Worm (Caenorhabditis elegans) whole organism, mixed stage, embryonic: Measurements from ENCODE around the gene ZK809.5.

Experiments
- M03D4.4 ChIP-seq: sonication (generic microtip); optimal IDR thresholded peaks from 2 replicates; lab custom pipeline; 2017; ENCODE audit warnings: mild to moderate bottlenecking, missing genetic modification characterization, missing compliant biosample characterization
- bed-3 ChIP-seq: fragments of 200-800 bp; sonication (Bioruptor generic); optimal IDR thresholded peaks from 3 replicates; lab custom pipeline; 2018; ENCODE audit warnings: mild to moderate bottlenecking, missing genetic modification characterization, moderate library complexity, missing compliant biosample characterization
- ceh-39 ChIP-seq: fragments of 150-350 bp; optimal IDR thresholded peaks from 2 replicates; lab custom pipeline; 2014; ENCODE audit warnings: missing biosample characterization, missing genetic modification characterization
- ceh-43 ChIP-seq: fragments of 200-800 bp; sonication (Bioruptor generic); optimal IDR thresholded peaks from 2 replicates; lab custom pipeline; 2018; ENCODE audit warnings: mild to moderate bottlenecking, missing genetic modification characterization, moderate library complexity, missing compliant biosample characterization
- ceh-83 ChIP-seq: fragments of 200-800 bp; sonication (Bioruptor generic); optimal IDR thresholded peaks from 2 replicates; lab custom pipeline; 2018; ENCODE audit warnings: mild to moderate bottlenecking, missing genetic modification characterization, missing compliant biosample characterization
- ces-1 ChIP-seq: fragments of 150-350 bp; optimal IDR thresholded peaks from 2 replicates; lab custom pipeline; 2014; ENCODE audit warnings: missing biosample characterization, missing genetic modification reagents, missing genetic modification characterization
- cnd-1 ChIP-seq: fragments of 200-800 bp; sonication (Bioruptor generic); optimal IDR thresholded peaks from 2 replicates; lab custom pipeline; 2018; ENCODE audit warnings: mild to moderate bottlenecking, missing genetic modification characterization, missing compliant biosample characterization
- drap-1 ChIP-seq: fragments of 200-800 bp; sonication (Bioruptor generic); optimal IDR thresholded peaks from 3 replicates; lab custom pipeline; 2018; ENCODE audit warnings: mild to moderate bottlenecking, missing genetic modification characterization, missing compliant biosample characterization
- elt-3 ChIP-seq: fragments of 150-350 bp; optimal IDR thresholded peaks from 2 replicates; lab custom pipeline; 2014; ENCODE audit warnings: missing biosample characterization, missing genetic modification characterization
- flh-1 ChIP-seq: fragments of 200-800 bp; sonication (Bioruptor generic); optimal IDR thresholded peaks from 2 replicates; lab custom pipeline; 2018; ENCODE audit warnings: mild to moderate bottlenecking, missing genetic modification characterization, moderate library complexity, missing compliant biosample characterization
- ham-2 ChIP-seq: fragments of 200-800 bp; sonication (Bioruptor generic); optimal IDR thresholded peaks from 2 replicates; lab custom pipeline; 2018; ENCODE audit warnings: mild to moderate bottlenecking, missing genetic modification characterization, missing compliant biosample characterization
- hlh-1 ChIP-seq: fragments of 150-350 bp; optimal IDR thresholded peaks from 2 replicates; lab custom pipeline; 2014; ENCODE audit warnings: missing biosample characterization, missing genetic modification reagents, missing genetic modification characterization
- lin-13 ChIP-seq: fragments of 150-350 bp; optimal IDR thresholded peaks from 2 replicates; lab custom pipeline; 2014; ENCODE audit warnings: missing biosample characterization, missing genetic modification characterization
- lin-32 ChIP-seq: fragments of 200-800 bp; sonication (Bioruptor generic); optimal IDR thresholded peaks from 2 replicates; lab custom pipeline; 2018; ENCODE audit warnings: mild to moderate bottlenecking, missing genetic modification characterization, missing compliant biosample characterization
- lsy-2 ChIP-seq: fragments of 150-350 bp; optimal IDR thresholded peaks from 2 replicates; lab custom pipeline; 2014; ENCODE audit warnings: missing biosample characterization, missing genetic modification characterization
- mab-5 ChIP-seq: fragments of 150-350 bp; optimal IDR thresholded peaks from 2 replicates; lab custom pipeline; 2014; ENCODE audit warnings: missing biosample characterization, missing genetic modification characterization
- mep-1 ChIP-seq: fragments of 150-350 bp; optimal IDR thresholded peaks from 2 replicates; lab custom pipeline; 2017; ENCODE audit warnings: missing biosample characterization, missing genetic modification reagents, missing genetic modification characterization, inconsistent platforms
- mls-2 ChIP-seq: sonication (generic microtip); optimal IDR thresholded peaks from 2 replicates; lab custom pipeline; 2016; ENCODE audit warnings: mild to moderate bottlenecking, missing genetic modification characterization, moderate library complexity, missing compliant biosample characterization
- nhr-12 ChIP-seq: fragments of 150-350 bp; optimal IDR thresholded peaks from 2 replicates; lab custom pipeline; 2014; ENCODE audit warnings: missing biosample characterization, missing genetic modification characterization
- nhr-28 ChIP-seq: fragments of 150-350 bp; optimal IDR thresholded peaks from 2 replicates; lab custom pipeline; 2014; ENCODE audit warnings: missing biosample characterization, missing genetic modification characterization
- nhr-76 ChIP-seq: sonication (generic microtip); optimal IDR thresholded peaks from 2 replicates; lab custom pipeline; 2017; ENCODE audit warnings: missing biosample characterization, missing genetic modification characterization
- pha-4 ChIP-seq: fragments of 150-350 bp; optimal IDR thresholded peaks from 2 replicates; lab custom pipeline; 2018; ENCODE audit warnings: missing biosample characterization, missing genetic modification reagents, missing genetic modification characterization
- sem-2 ChIP-seq: fragments of 200-800 bp; sonication (Bioruptor generic); optimal IDR thresholded peaks from 2 replicates; lab custom pipeline; 2018; ENCODE audit warnings: mild to moderate bottlenecking, missing genetic modification characterization, missing compliant biosample characterization
- snpc-4 ChIP-seq: fragments of 150-350 bp; optimal IDR thresholded peaks from 2 replicates; lab custom pipeline; 2014; ENCODE audit warnings: missing biosample characterization, missing genetic modification characterization
- tbx-8 ChIP-seq: fragments of 200-800 bp; sonication (Bioruptor generic); optimal IDR thresholded peaks from 2 replicates; lab custom pipeline; 2018; ENCODE audit warnings: mild to moderate bottlenecking, missing genetic modification characterization, moderate library complexity, missing compliant biosample characterization
- unc-120 ChIP-seq: sonication (generic microtip); optimal IDR thresholded peaks from 2 replicates; lab custom pipeline; 2017; ENCODE audit warnings: missing genetic modification characterization, missing compliant biosample characterization; ENCODE audit not compliant: poor library complexity, severe bottlenecking
- zip-8 ChIP-seq: fragments of 150-350 bp; optimal IDR thresholded peaks from 2 replicates; lab custom pipeline; 2014; ENCODE audit warnings: missing biosample characterization, missing genetic modification characterization
- ztf-11 ChIP-seq: fragments of 150-350 bp; optimal IDR thresholded peaks from 2 replicates; lab custom pipeline; 2014; ENCODE audit warnings: missing biosample characterization, missing genetic modification characterization

The ZK809.5 gene

DNA sequence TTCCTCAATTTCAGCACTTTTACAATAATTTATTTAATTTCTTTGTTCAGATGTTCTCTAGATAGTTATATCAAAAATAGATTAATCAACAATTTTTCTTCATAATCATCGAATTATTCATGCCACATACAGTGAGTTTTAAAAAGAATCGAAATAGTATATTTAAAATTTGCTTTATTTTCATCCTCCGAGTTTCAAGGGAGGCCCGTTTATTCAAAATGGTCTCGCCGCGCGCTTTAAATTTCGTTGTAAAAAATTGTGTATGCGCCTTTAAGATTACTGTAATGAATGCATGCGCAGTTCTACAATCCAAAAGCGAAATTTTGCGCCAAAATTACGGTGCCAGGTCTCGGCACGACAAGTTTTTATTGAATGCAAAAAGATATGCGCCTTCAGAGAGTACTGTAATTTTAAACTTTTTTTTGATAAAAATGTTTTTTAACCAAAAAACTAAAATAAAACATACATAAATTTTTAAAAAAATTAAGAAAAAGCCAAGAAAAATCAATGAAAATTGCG is 3.3 kb downstream of the ZK809.5 start, which contains the start of gene ZK792.1:
Gene ZK792.1 (plus strand): TSS at position 51 of the 519 bp plus-strand sequence.
- no peak for TF ChIP-seq ces-1 (GFP tag; lab: Kevin White, UChicago)
- no peak for TF ChIP-seq lsy-2
- no peak for TF ChIP-seq nhr-12 (tag; lab: Kevin White, UChicago)
- TF ChIP-seq ztf-11 (tag; lab: Kevin White, UChicago) = no peak
- no peak for TF ChIP-seq ham-2 (GFP tag; lab: Kevin White, UChicago)
- no peak for TF ChIP-seq ceh-39 (tag; lab: Kevin White, UChicago)
- TF ChIP-seq nhr-76 (tag; lab: Kevin White, UChicago) = no peak
- no peak for TF ChIP-seq sem-2 (GFP tag; lab: Kevin White, UChicago)
- TF ChIP-seq ceh-83 (GFP tag; lab: Kevin White, UChicago) = no peak
- no peak for TF ChIP-seq zip-8 (tag; lab: Kevin White, UChicago)
- no peak for TF ChIP-seq pha-4 (tag; lab: Kevin White, UChicago)
- no peak for TF ChIP-seq flh-1 (GFP tag; lab: Kevin White, UChicago)
- no peak for TF ChIP-seq bed-3

DNA sequence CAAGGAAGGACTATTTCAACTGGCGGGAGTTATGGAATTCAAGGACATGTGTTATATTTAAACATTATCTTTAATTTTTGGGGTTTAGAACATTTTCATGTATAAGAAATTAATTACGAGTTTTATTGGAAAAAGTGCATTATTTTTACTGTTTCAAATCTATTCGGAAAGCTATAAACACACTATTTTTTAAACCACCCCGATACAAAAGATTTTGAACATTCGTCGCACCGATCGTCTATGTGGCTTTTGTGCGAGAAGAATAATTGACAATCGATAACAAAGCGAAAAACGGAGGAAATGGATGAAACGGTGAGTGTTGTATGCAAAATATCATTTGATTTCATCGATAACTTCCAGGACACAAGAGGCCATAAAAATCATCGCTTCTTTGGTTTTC is 8.5 kb downstream of the ZK809.5 start, which contains the start of gene ZK809.9:
Gene ZK809.9 (plus strand): TSS at position 301 of the 400 bp plus-strand sequence.
- no peak for TF ChIP-seq ham-2 (GFP tag; lab: Kevin White, UChicago)

DNA sequence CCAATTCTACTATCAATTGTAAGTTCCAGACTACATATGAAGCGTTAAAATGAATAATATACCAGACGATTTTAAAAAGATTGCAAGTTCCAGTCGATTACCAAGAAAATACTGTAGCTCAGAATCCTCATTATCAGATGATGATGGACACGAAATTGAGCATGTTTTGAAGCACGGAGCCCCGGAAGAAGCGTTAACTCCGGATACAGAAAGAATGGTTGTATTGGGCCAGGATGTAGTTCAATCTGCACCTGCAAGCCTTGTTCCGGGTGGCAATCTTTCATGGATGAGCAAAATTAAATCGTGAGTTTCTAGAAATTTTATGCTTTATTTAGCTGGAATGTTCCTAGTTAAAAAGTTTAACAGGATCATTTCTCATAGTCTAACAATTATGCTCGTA is 11.5 kb downstream of the ZK809.5 start, which contains the start of gene atg-4.2:
Gene atg-4.2 (plus strand): TSS at position 24 of the 400 bp plus-strand sequence.
- no peak for TF ChIP-seq lsy-2
- no peak for TF ChIP-seq snpc-4 (tag; lab: Kevin White, UChicago)
- no peak for TF ChIP-seq cnd-1 (tag; lab: Kevin White, UChicago)
- TF ChIP-seq lin-32 = no peak
- no peak for TF ChIP-seq ceh-39 (tag; lab: Kevin White, UChicago)
- no peak for TF ChIP-seq elt-3 (tag; lab: Kevin White, UChicago)
- no peak for TF ChIP-seq nhr-12 (tag; lab: Kevin White, UChicago)
- no peak for TF ChIP-seq ztf-11 (tag; lab: Kevin White, UChicago)

DNA sequence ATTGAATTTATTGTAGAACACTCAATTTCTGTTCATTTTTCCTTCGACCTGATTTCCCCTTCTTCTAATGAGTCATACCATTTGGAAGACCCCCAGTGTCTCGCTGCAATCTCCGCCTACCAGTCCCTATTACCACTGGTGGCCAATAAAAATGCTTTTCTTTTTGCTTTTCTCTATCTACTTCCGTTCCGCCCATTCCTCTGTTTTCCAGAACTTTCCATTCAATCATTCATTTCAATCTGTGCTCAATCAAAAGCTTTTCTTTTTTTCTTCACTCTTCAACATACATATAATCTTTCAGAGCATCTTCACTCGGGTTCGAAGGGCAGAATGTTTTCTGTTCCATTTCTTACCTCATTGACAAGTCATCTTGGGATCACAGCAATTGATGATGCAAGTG is 17.0 kb downstream of the ZK809.5 start, which contains the start of gene inx-8:
Gene inx-8 (plus strand): TSS at position 301 of the 400 bp plus-strand sequence.
- TF ChIP-seq hlh-1 (no peak), sem-2 (GFP tag; lab: Kevin White, UChicago) (no peak), snpc-4 (tag; lab: Kevin White, UChicago) (no peak), ham-2 (GFP tag; lab: Kevin White, UChicago) (no peak), drap-1 (GFP tag; lab: Kevin White, UChicago) (no peak), lin-32 (no peak), nhr-12 (tag; lab: Kevin White, UChicago) (no peak), mab-5 (tag; lab: Kevin White, UChicago) (no peak), elt-3 (tag; lab: Kevin White, UChicago) (no peak), pha-4 (tag; lab: Kevin White, UChicago) (no peak), flh-1 (GFP tag; lab: Kevin White, UChicago) (no peak), nhr-28 (tag; lab: Kevin White, UChicago) (no peak)
- TF ChIP-seq, all 35 proteins: peak for 0

DNA sequence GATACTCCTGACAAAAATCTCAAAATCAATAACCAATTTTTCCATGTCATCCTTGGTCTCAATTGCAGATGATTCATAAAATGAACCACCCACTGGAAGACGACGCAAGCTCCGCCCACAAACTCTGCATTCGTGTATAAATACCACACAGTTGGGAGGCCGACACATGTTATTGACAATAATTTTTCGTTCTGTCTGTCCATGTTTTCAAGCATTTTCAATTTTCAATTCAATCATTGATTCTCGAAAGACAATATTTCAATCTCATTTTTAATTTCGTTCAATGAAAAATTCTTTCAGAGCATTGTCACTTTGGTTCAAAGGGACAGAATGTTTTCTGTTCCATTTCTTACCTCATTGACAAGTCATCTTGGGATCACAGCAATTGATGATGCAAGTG is 19.5 kb downstream of the ZK809.5 start, which contains the start of gene inx-9:
Gene inx-9 (plus strand): TSS at position 301 of the 400 bp plus-strand sequence.
- no peak for TF ChIP-seq ces-1 (GFP tag; lab: Kevin White, UChicago)
- TF ChIP-seq bed-3 = no peak
- no peak for TF ChIP-seq M03D4.4 (tag; lab: Kevin White, UChicago)
- no peak for TF ChIP-seq lin-13 (tag; lab: Kevin White, UChicago)
- no peak for TF ChIP-seq nhr-76 (tag; lab: Kevin White, UChicago)
- no peak for TF ChIP-seq sem-2 (GFP tag; lab: Kevin White, UChicago)
- TF ChIP-seq mep-1 (tag; lab: Kevin White, UChicago) = no peak
- TF ChIP-seq flh-1 (GFP tag; lab: Kevin White, UChicago) = no peak
- TF ChIP-seq pha-4 (tag; lab: Kevin White, UChicago) = no peak
- TF ChIP-seq snpc-4 (tag; lab: Kevin White, UChicago) = no peak
- no peak for TF ChIP-seq tbx-8
- TF ChIP-seq ceh-43 (GFP tag; lab: Kevin White, UChicago) = no peak

DNA sequence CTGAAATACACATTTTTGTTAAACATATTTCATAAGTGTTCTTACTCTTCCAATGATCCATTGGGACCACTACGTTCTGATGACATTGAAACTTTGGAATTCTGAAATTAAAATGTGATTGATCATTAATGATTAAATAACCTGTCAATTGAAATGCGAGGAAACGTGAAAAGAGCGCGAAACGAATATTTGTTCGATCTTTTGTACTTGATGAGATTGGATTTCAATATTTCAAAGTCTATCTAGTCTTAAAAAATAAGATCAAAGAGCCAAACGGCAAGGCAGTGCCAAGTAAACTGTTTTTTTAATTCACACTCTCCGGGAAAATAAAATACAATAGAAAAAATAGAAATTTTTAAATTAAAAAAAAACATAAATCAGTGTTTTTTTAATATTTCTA is 25.4 kb downstream of the ZK809.5 start, which contains the start of gene ZK792.4:
Gene ZK792.4 (minus strand): TSS at position 101 of the 400 bp plus-strand sequence.
- TF ChIP-seq mls-2 (tag; lab: Kevin White, UChicago) (no peak), ztf-11 (tag; lab: Kevin White, UChicago) (no peak), nhr-12 (tag; lab: Kevin White, UChicago) (no peak), ham-2 (GFP tag; lab: Kevin White, UChicago) (no peak), drap-1 (GFP tag; lab: Kevin White, UChicago) (no peak), unc-120 (tag; lab: Kevin White, UChicago) (no peak), flh-1 (GFP tag; lab: Kevin White, UChicago) (no peak)
